Worm (Caenorhabditis elegans): Measurements from ENCODE around the gene F54H12.5.

Gene F54H12.5

ce11 chrIII:7972061-7972460 is at the start of gene F54H12.5:
F54H12.5 (minus strand) TSS chrIII:7972161.
- no peak for TF ChIP-seq daf-12 (tag; optimal IDR thresholded peaks at IDR 0.05)
- no peak for TF ChIP-seq lin-15B (tag; optimal IDR thresholded peaks at IDR 0.05)
- no peak for TF ChIP-seq tbx-2 (tag; optimal IDR thresholded peaks at IDR 0.05)
- TF ChIP-seq ceh-28 (tag; optimal IDR thresholded peaks at IDR 0.05): no peak
- TF ChIP-seq ztf-4 (tag; optimal IDR thresholded peaks at IDR 0.05): no peak
- TF ChIP-seq ceh-82 (tag; optimal IDR thresholded peaks at IDR 0.05): no peak
- no peak for TF ChIP-seq zag-1 (tag; optimal IDR thresholded peaks at IDR 0.05)
- TF ChIP-seq elt-3 (tag; optimal IDR thresholded peaks at IDR 0.05): no peak
- no peak for TF ChIP-seq elt-1 (tag; optimal IDR thresholded peaks at IDR 0.05)
- no peak for TF ChIP-seq pqm-1 (tag; optimal IDR thresholded peaks at IDR 0.05)
- no peak for TF ChIP-seq nhr-28 (tag; optimal IDR thresholded peaks at IDR 0.05)
- TF ChIP-seq nhr-12 (tag; optimal IDR thresholded peaks at IDR 0.05): no peak
- TF ChIP-seq nfya-1 (tag; optimal IDR thresholded peaks at IDR 0.05; ENCODE audit: insufficient read depth): no peak
- TF ChIP-seq sea-2 (GFP tag; optimal IDR thresholded peaks at IDR 0.05): no peak
- TF ChIP-seq snpc-4 (tag; optimal IDR thresholded peaks at IDR 0.05): no peak
- no peak for TF ChIP-seq nhr-237 (tag; optimal IDR thresholded peaks at IDR 0.05)
- TF ChIP-seq eor-1 (tag; optimal IDR thresholded peaks at IDR 0.05): no peak
- no peak for TF ChIP-seq aly-2 (tag; optimal IDR thresholded peaks at IDR 0.05)

DNA sequence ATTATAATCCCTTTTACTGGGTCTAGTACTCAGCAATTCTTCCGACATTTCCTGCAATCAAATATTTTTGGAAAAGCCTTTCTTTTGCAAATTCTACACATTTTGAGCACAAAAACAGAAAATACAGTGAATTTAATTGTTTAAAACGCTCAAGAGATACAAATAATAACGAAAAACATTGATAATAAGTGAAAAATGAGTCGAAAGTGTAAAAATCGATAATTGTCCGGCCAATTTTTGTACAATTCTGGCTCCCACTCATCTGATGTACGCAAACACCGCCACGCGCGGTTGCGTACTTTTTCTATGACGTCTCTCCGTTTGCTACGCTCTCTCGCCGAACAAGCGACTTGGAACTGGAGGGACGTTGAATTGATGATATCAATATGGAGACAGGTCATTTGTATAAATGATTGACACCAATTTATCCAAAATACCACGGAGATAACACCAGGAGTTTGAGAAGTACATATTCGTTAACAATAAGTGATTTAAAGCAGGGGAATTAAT is 48.9 kb upstream of the F54H12.5 start, which contains the start of gene lin-36:
TSS of gene lin-36 (minus strand) at position 51 of the 510 bp plus-strand sequence.
- no peak for TF ChIP-seq nhr-237 (tag; optimal IDR thresholded peaks at IDR 0.05)
- no peak for TF ChIP-seq daf-12 (tag; optimal IDR thresholded peaks at IDR 0.05)
- no peak for TF ChIP-seq mdl-1 (tag; optimal IDR thresholded peaks at IDR 0.05)
- TF ChIP-seq skn-1 (tag; optimal IDR thresholded peaks at IDR 0.05): peak; percentile 34
- TF ChIP-seq elt-3 (tag; optimal IDR thresholded peaks at IDR 0.05): no peak
- peak; percentile 82 for TF ChIP-seq lin-39 (tag; optimal IDR thresholded peaks at IDR 0.05)
- TF ChIP-seq elt-2 (tag; optimal IDR thresholded peaks at IDR 0.05): peak; percentile 46
- TF ChIP-seq ceh-9 (tag; optimal IDR thresholded peaks at IDR 0.05): no peak
- no peak for TF ChIP-seq unc-39 (tag; optimal IDR thresholded peaks at IDR 0.05)
- peak; percentile 92 for TF ChIP-seq ceh-28 (tag; optimal IDR thresholded peaks at IDR 0.05)
- TF ChIP-seq unc-62 (GFP tag; optimal IDR thresholded peaks at IDR 0.05): no peak
- peak; percentile 45 for TF ChIP-seq jun-1 (tag; optimal IDR thresholded peaks at IDR 0.05)
- TF ChIP-seq mml-1 (tag; optimal IDR thresholded peaks at IDR 0.05): no peak
- TF ChIP-seq nhr-77 (tag; optimal IDR thresholded peaks at IDR 0.05): no peak
- TF ChIP-seq ceh-16 (tag; optimal IDR thresholded peaks at IDR 0.05): no peak
- peak; percentile 7 for TF ChIP-seq pqm-1 (tag; optimal IDR thresholded peaks at IDR 0.05)
- TF ChIP-seq ztf-4 (tag; optimal IDR thresholded peaks at IDR 0.05): no peak
- peak; percentile 52 for TF ChIP-seq tbx-2 (tag; optimal IDR thresholded peaks at IDR 0.05)
- TF ChIP-seq nhr-11 (tag; optimal IDR thresholded peaks at IDR 0.05): no peak
- no peak for TF ChIP-seq fkh-2 (tag; optimal IDR thresholded peaks at IDR 0.05)
- peak; percentile 64 for TF ChIP-seq lsy-12 (tag; optimal IDR thresholded peaks at IDR 0.05)
- no peak for TF ChIP-seq ztf-11 (tag; optimal IDR thresholded peaks at IDR 0.05)
- TF ChIP-seq zag-1 (tag; optimal IDR thresholded peaks at IDR 0.05): no peak
- peak; percentile 64 for TF ChIP-seq snpc-4 (tag; optimal IDR thresholded peaks at IDR 0.05)
- TF ChIP-seq nhr-12 (tag; optimal IDR thresholded peaks at IDR 0.05): no peak
- TF ChIP-seq egl-5 (tag; optimal IDR thresholded peaks at IDR 0.05): no peak
- TF ChIP-seq R02D3.7 (tag; optimal IDR thresholded peaks at IDR 0.05): peak; percentile 63
- TF ChIP-seq elt-1 (tag; optimal IDR thresholded peaks at IDR 0.05): no peak
- no peak for TF ChIP-seq fkh-10 (GFP tag; optimal IDR thresholded peaks at IDR 0.05)
- no peak for TF ChIP-seq fos-1 (tag; optimal IDR thresholded peaks at IDR 0.05)
- TF ChIP-seq nhr-67 (tag; optimal IDR thresholded peaks at IDR 0.05): no peak
- no peak for TF ChIP-seq nhr-28 (tag; optimal IDR thresholded peaks at IDR 0.05)
- TF ChIP-seq sea-2 (GFP tag; optimal IDR thresholded peaks at IDR 0.05): peak; percentile 74
- TF ChIP-seq nfya-1 (tag; optimal IDR thresholded peaks at IDR 0.05; ENCODE audit: insufficient read depth): peak; percentile 86
- no peak for TF ChIP-seq ceh-82 (tag; optimal IDR thresholded peaks at IDR 0.05)
- TF ChIP-seq nhr-43 (tag; optimal IDR thresholded peaks at IDR 0.05; ENCODE audit: poor library complexity, severe bottlenecking): peak; percentile 58
- peak; percentile 86 for TF ChIP-seq hmg-11 (tag; optimal IDR thresholded peaks at IDR 0.05)
- TF ChIP-seq aly-2 (tag; optimal IDR thresholded peaks at IDR 0.05): no peak
- peak; percentile 89 for TF ChIP-seq nhr-23 (tag; optimal IDR thresholded peaks at IDR 0.05)
- TF ChIP-seq pha-4 (tag; optimal IDR thresholded peaks at IDR 0.05): peak; percentile 84
- peak; percentile 90 for TF ChIP-seq nhr-25 (tag; optimal IDR thresholded peaks at IDR 0.05)
- no peak for TF ChIP-seq eor-1 (tag; optimal IDR thresholded peaks at IDR 0.05)
- TF ChIP-seq egl-27 (tag; optimal IDR thresholded peaks at IDR 0.05): no peak
- no peak for TF ChIP-seq ZK546.5 (tag; optimal IDR thresholded peaks at IDR 0.05)
- TF ChIP-seq lin-15B (tag; optimal IDR thresholded peaks at IDR 0.05): peak; percentile 85
- TF ChIP-seq nhr-76 (tag; optimal IDR thresholded peaks at IDR 0.05): no peak
- no peak for TF ChIP-seq ama-1 (optimal IDR thresholded peaks at IDR 0.05)
